Worm (Caenorhabditis elegans): ENCODE results near the gene T24C4.2.
A peak's percentile ranks its signal among the peaks of the same experiment; 100 is the strongest.

T24C4.2 gene

DNA sequence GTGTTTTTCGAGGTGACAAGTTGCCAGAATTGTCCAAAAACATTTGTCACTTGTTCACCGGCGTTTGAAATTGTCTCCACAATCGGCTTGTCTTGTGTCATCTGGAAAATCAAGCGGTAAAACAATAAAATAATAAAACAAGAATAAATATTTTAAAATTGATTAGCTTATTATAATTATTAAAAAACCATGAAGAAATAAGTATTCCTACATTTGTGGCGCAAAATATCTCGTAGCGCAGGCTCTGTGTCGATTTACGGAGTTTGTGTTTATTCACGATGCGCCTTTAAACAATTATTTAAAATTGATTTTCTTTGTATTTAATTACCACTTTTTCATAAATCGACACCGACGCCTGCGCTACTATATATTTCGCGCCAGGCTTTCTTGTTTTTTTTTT is 17.5 kb downstream of the T24C4.2 start, which contains the start of gene moma-1 (continued):
- no peak for TF ChIP-seq madf-3 (GFP tag; IDR thresholded peaks at IDR 0.05)
- TF ChIP-seq hlh-26 (GFP tag; conservative IDR thresholded peaks at IDR 0.05): no peak
- no peak for TF ChIP-seq aptf-3 (GFP tag; IDR thresholded peaks at IDR 0.05)
- TF ChIP-seq B0035.1 (tag; optimal IDR thresholded peaks at IDR 0.05): no peak
- TF ChIP-seq efl-1 (GFP tag; optimal IDR thresholded peaks at IDR 0.05): peak; percentile 27
- no peak for TF ChIP-seq unc-62 (GFP tag; optimal IDR thresholded peaks at IDR 0.05)
- TF ChIP-seq ceh-79 (tag; optimal IDR thresholded peaks at IDR 0.05): peak; percentile 10

DNA sequence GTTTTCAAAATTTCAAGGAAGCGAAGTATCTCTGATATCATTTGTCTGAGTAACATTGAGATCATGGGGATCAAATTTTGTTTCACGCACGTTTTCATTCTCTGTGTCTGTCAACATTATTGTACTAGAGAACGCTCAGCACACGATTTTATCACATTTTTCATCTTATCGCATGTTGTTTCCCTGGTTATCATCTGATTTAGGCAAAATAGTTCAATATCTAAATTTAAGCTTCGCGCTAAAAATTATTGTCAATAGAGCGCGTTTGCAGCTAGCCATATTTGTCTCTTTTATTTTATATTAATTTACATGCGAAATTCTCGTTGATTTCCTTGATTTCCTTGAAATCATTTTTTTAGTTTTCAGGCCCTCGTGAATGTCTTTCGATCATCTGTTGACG is 24.3 kb downstream of the T24C4.2 start, which contains the start of gene K02F3.2:
Gene K02F3.2, plus strand, starts transcription at position 357 of the 400 bp plus-strand sequence.
- TF ChIP-seq chd-7 (tag; optimal IDR thresholded peaks at IDR 0.05) (no peak), ekl-4 (GFP tag; IDR thresholded peaks at IDR 0.05) (no peak), lin-40 (tag; optimal IDR thresholded peaks at IDR 0.05) (peak; percentile 50), lsy-27 (tag; optimal IDR thresholded peaks at IDR 0.05; ENCODE audit: borderline replicate concordance, insufficient read depth) (no peak), zim-3 (tag; optimal IDR thresholded peaks at IDR 0.05) (no peak), hrde-1 (tag; optimal IDR thresholded peaks at IDR 0.05; ENCODE audit: borderline replicate concordance) (no peak), hmg-1.2 (GFP tag; IDR thresholded peaks at IDR 0.05) (no peak), lin-26 (GFP tag; IDR thresholded peaks at IDR 0.05) (no peak), nfyb-1 (GFP tag; IDR thresholded peaks at IDR 0.05) (no peak), ztf-26 (tag; optimal IDR thresholded peaks at IDR 0.05) (peak; percentile 39), tbp1 (GFP tag; optimal IDR thresholded peaks at IDR 0.05) (peak; percentile 29), attf-5 (GFP tag; optimal IDR thresholded peaks at IDR 0.05) (peak; percentile 12), efl-1 (GFP tag; optimal IDR thresholded peaks at IDR 0.05) (peak; percentile 57), cebp-1 (GFP tag; IDR thresholded peaks at IDR 0.05) (no peak), cebp-1 (tag; optimal IDR thresholded peaks at IDR 0.05) (peak; percentile 30), sea-2 (GFP tag; IDR thresholded peaks at IDR 0.05) (no peak), nhr-80 (tag; optimal IDR thresholded peaks at IDR 0.05) (peak; percentile 48), dpff-1 (tag; optimal IDR thresholded peaks at IDR 0.05) (no peak), mcd-1 (GFP tag; IDR thresholded peaks at IDR 0.05) (peak; percentile 91), him-1 (tag; optimal IDR thresholded peaks at IDR 0.05) (no peak), ccch-3 (GFP tag; optimal IDR thresholded peaks at IDR 0.05) (no peak), lin-54 (GFP tag; optimal IDR thresholded peaks at IDR 0.05) (peak; percentile 70), hsf-1 (GFP tag; IDR thresholded peaks at IDR 0.05) (no peak), mes-4 (tag; optimal IDR thresholded peaks at IDR 0.05) (no peak), lin-35 (GFP tag; optimal IDR thresholded peaks at IDR 0.05) (peak in 1 of 3 experiments; percentile 68), ztf-22 (GFP tag; optimal IDR thresholded peaks at IDR 0.05) (no peak), Y79H2A.3 (GFP tag; conservative IDR thresholded peaks at IDR 0.05) (no peak), F37B4.10 (GFP tag; IDR thresholded peaks at IDR 0.05) (no peak), bed-1 (GFP tag; IDR thresholded peaks at IDR 0.05) (no peak)

DNA sequence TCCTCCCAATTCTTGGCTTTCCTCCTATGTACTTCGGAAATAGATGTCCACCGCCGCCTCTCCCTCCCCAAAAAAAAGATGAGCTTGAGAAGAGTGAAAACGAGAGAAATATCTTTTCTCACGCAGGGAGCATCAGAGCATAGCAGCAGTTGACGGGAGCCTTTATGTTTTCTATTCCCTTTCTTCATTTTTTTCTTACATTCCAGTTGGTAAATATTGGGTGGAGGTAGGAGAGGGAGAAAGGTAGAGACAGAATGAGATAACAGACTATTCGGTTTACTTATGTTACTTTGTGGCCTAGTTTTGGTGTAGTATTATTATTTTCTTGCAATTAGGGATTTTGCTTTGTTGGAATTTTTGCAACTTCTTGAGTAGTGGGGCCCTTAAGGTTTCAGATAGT is 25.2 kb downstream of the T24C4.2 start:
- TF ChIP-seq mes-4 (tag; optimal IDR thresholded peaks at IDR 0.05) (no peak), lin-40 (tag; optimal IDR thresholded peaks at IDR 0.05) (no peak), lin-54 (GFP tag; optimal IDR thresholded peaks at IDR 0.05) (no peak), tlf-1 (GFP tag; optimal IDR thresholded peaks at IDR 0.05) (no peak), lsl-1 (GFP tag; optimal IDR thresholded peaks at IDR 0.05) (no peak), F22D6.2 (tag; optimal IDR thresholded peaks at IDR 0.05) (no peak), ets-4 (GFP tag; optimal IDR thresholded peaks at IDR 0.05) (no peak), somi-1 (GFP tag; optimal IDR thresholded peaks at IDR 0.05) (no peak), ztf-6 (GFP tag; IDR thresholded peaks at IDR 0.05) (no peak), egl-18 (GFP tag; IDR thresholded peaks at IDR 0.05) (no peak), xnd-1 (tag; optimal IDR thresholded peaks at IDR 0.05) (no peak), lin-35 (GFP tag; optimal IDR thresholded peaks at IDR 0.05) (no peak), T07F8.4 (tag; optimal IDR thresholded peaks at IDR 0.05) (no peak), mcd-1 (GFP tag; IDR thresholded peaks at IDR 0.05) (no peak)

Data from whole organism, young adult.